Fruit fly (Drosophila melanogaster): ENCODE results near the gene CG31546.

DNA sequence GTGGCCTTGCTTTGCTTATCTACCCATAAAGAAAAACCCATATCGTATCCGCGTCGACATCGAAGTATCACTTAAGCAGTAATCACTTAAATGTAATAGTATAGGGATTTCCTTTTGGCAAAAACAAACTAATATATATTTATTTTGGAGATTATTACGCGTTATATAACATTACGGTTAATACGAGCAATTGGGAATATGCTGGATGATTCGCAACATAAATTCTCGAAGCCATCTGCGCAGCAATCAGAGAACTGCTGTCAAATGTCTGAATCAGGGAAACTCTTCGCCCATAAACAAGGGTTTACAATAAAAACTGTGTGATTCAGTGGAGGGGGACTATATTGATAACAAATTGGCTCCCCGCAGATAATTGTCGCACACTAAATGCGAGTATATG, 24.8 kb downstream of the CG31546 start:
- TF ChIP-seq CG9948 (tag; optimal IDR thresholded peaks at IDR 0.05) (no peak), CG12605 (GFP tag; IDR thresholded peaks at IDR 0.05) (no peak), Ets98B (GFP tag; IDR thresholded peaks at IDR 0.05) (no peak), CG32121 (GFP tag; IDR thresholded peaks at IDR 0.05) (no peak), CG13204 (GFP tag; optimal IDR thresholded peaks at IDR 0.05) (no peak), rn (GFP tag; IDR thresholded peaks at IDR 0.05) (no peak), CG17806 (tag; optimal IDR thresholded peaks at IDR 0.05) (no peak)

Measured in whole organism, pupa.